Fruit fly (Drosophila melanogaster) whole organism, prepupa: ENCODE data around the gene ect.

Source experiments
- Blimp-1 ChIP-seq: fragments of 200-800 bp; sonication (Bioruptor generic); optimal IDR thresholded peaks from 3 replicates; lab custom pipeline; 2017; ENCODE audit warnings: missing biosample characterization, missing genetic modification characterization, mild to moderate bottlenecking, moderate library complexity, missing genetic modification reagents
- CG10631 ChIP-seq: fragments of 200-800 bp; sonication (Bioruptor generic); optimal IDR thresholded peaks from 2 replicates; lab custom pipeline; 2016; ENCODE audit warnings: missing biosample characterization, missing genetic modification characterization
- CG10669 ChIP-seq: fragments of 200-800 bp; sonication (Bioruptor generic); optimal IDR thresholded peaks from 3 replicates; lab custom pipeline; 2018; ENCODE audit warnings: missing biosample characterization, mild to moderate bottlenecking, missing genetic modification characterization, moderate library complexity
- CG11294 ChIP-seq: fragments of 200-800 bp; sonication (Bioruptor generic); IDR thresholded peaks from 2 replicates; pipeline ENCODE4 v1.3.6; 2022; ENCODE audit warnings: missing biosample characterization, missing genetic modification characterization
- CG11762 ChIP-seq: fragments of 200-800 bp; sonication (Bioruptor generic); optimal IDR thresholded peaks from 3 replicates; lab custom pipeline; 2016; ENCODE audit warnings: missing biosample characterization, missing genetic modification characterization; ENCODE audit not compliant: insufficient read depth
- CG11902 ChIP-seq: fragments of 200-800 bp; sonication (Bioruptor generic); optimal IDR thresholded peaks from 3 replicates; lab custom pipeline; 2016; ENCODE audit warnings: missing biosample characterization, missing genetic modification characterization
- CG15336 ChIP-seq: fragments of 200-800 bp; sonication (Bioruptor generic); IDR thresholded peaks from 2 replicates; pipeline ENCODE4 v1.3.6; 2022; ENCODE audit warnings: missing biosample characterization, missing genetic modification characterization
- CG1621 ChIP-seq: fragments of 200-800 bp; sonication (Bioruptor generic); optimal IDR thresholded peaks from 3 replicates; lab custom pipeline; 2018; ENCODE audit warnings: missing biosample characterization, mild to moderate bottlenecking, missing genetic modification characterization
- CG16779 ChIP-seq: fragments of 200-800 bp; sonication (Bioruptor generic); optimal IDR thresholded peaks from 3 replicates; lab custom pipeline; 2017; ENCODE audit warnings: missing biosample characterization, mild to moderate bottlenecking, missing genetic modification characterization
- CG3032 ChIP-seq: fragments of 200-800 bp; optimal IDR thresholded peaks from 2 replicates; lab custom pipeline; 2019; ENCODE audit warnings: missing biosample characterization, mild to moderate bottlenecking, missing genetic modification characterization, moderate library complexity
- CG31627 ChIP-seq: fragments of 200-800 bp; sonication (Bioruptor generic); optimal IDR thresholded peaks from 3 replicates; lab custom pipeline; 2016; ENCODE audit warnings: missing biosample characterization, missing genetic modification characterization
- CG32006 ChIP-seq: fragments of 200-800 bp; sonication (Bioruptor generic); optimal IDR thresholded peaks from 3 replicates; lab custom pipeline; 2017; ENCODE audit warnings: missing biosample characterization, mild to moderate bottlenecking, missing genetic modification characterization
- CG34406 ChIP-seq: fragments of 200-800 bp; sonication (Bioruptor generic); optimal IDR thresholded peaks from 3 replicates; lab custom pipeline; 2016; ENCODE audit warnings: missing biosample characterization, missing genetic modification characterization
- CG6163 ChIP-seq: fragments of 200-800 bp; sonication (Bioruptor generic); IDR thresholded peaks from 3 replicates; pipeline ENCODE4 v1.3.6; 2022; ENCODE audit warnings: missing biosample characterization, missing genetic modification characterization
- CG6854 ChIP-seq: fragments of 200-800 bp; sonication (Bioruptor generic); optimal IDR thresholded peaks from 2 replicates; lab custom pipeline; 2017; ENCODE audit warnings: missing biosample characterization, mild to moderate bottlenecking, missing genetic modification characterization
- CG8119 ChIP-seq: fragments of 200-800 bp; sonication (Bioruptor generic); IDR thresholded peaks from 3 replicates; pipeline ENCODE4 v1.3.6; 2022; ENCODE audit warnings: missing biosample characterization, missing genetic modification characterization
- CG8319 ChIP-seq: fragments of 200-800 bp; sonication (Bioruptor generic); optimal IDR thresholded peaks from 3 replicates; lab custom pipeline; 2016; ENCODE audit warnings: missing biosample characterization, missing genetic modification characterization
- CG8632 ChIP-seq: fragments of 200-800 bp; sonication (Bioruptor generic); optimal IDR thresholded peaks from 3 replicates; lab custom pipeline; 2016; ENCODE audit warnings: missing biosample characterization, missing genetic modification characterization
- CG9139 ChIP-seq: fragments of 200-800 bp; sonication (Bioruptor generic); optimal IDR thresholded peaks from 3 replicates; lab custom pipeline; 2017; ENCODE audit warnings: missing biosample characterization, mild to moderate bottlenecking, missing genetic modification characterization
- Eip75B ChIP-seq: fragments of 200-800 bp; sonication (Bioruptor generic); optimal IDR thresholded peaks from 3 replicates; lab custom pipeline; 2016; ENCODE audit warnings: missing biosample characterization, missing genetic modification characterization
- Eip78C ChIP-seq: fragments of 200-800 bp; sonication (Bioruptor generic); peaks from one replicate; lab custom pipeline; 2016; ENCODE audit warnings: missing biosample characterization, missing genetic modification characterization
- Eip93F ChIP-seq: fragments of 200-800 bp; sonication (Bioruptor generic); optimal IDR thresholded peaks from 2 replicates; lab custom pipeline; 2016; ENCODE audit warnings: missing biosample characterization, mild to moderate bottlenecking, missing genetic modification characterization
- Ets21C ChIP-seq: fragments of 200-800 bp; sonication (Bioruptor generic); optimal IDR thresholded peaks from 3 replicates; lab custom pipeline; 2016; ENCODE audit warnings: missing biosample characterization, missing genetic modification characterization
- Ets96B ChIP-seq: fragments of 200-800 bp; optimal IDR thresholded peaks from 2 replicates; lab custom pipeline; 2019; ENCODE audit warnings: missing biosample characterization, mild to moderate bottlenecking, missing genetic modification characterization, moderate library complexity
- Gug ChIP-seq: fragments of 200-800 bp; sonication (Bioruptor generic); IDR thresholded peaks from 2 replicates; pipeline ENCODE4 v1.3.6; 2022; ENCODE audit warnings: missing biosample characterization, missing genetic modification characterization
- Hr38 ChIP-seq: sonication (Bioruptor generic); optimal IDR thresholded peaks from 2 replicates; lab custom pipeline; 2016; ENCODE audit warnings: missing biosample characterization, missing genetic modification characterization
- Hr39 ChIP-seq: fragments of 200-800 bp; sonication (Bioruptor generic); optimal IDR thresholded peaks from 2 replicates; lab custom pipeline; 2016; ENCODE audit warnings: missing biosample characterization, missing genetic modification characterization
- Hr4 ChIP-seq: fragments of 200-800 bp; sonication (Bioruptor generic); optimal IDR thresholded peaks from 3 replicates; lab custom pipeline; 2016; ENCODE audit warnings: missing biosample characterization, missing genetic modification characterization
- Lpt ChIP-seq: fragments of 200-800 bp; sonication (Bioruptor generic); optimal IDR thresholded peaks from 3 replicates; lab custom pipeline; 2016; ENCODE audit warnings: missing biosample characterization, missing genetic modification characterization
- Met ChIP-seq: fragments of 200-800 bp; sonication (Bioruptor generic); optimal IDR thresholded peaks from 3 replicates; lab custom pipeline; 2016; ENCODE audit warnings: missing biosample characterization, missing genetic modification characterization
- OdsH ChIP-seq: fragments of 200-800 bp; sonication (Bioruptor generic); optimal IDR thresholded peaks from 3 replicates; lab custom pipeline; 2016; ENCODE audit warnings: missing biosample characterization, missing genetic modification characterization
- Sox102F ChIP-seq: fragments of 200-800 bp; sonication (Bioruptor generic); optimal IDR thresholded peaks from 2 replicates; lab custom pipeline; 2016; ENCODE audit warnings: missing biosample characterization, mild to moderate bottlenecking, missing genetic modification characterization
- Sox14 ChIP-seq: fragments of 200-800 bp; sonication (Bioruptor generic); optimal IDR thresholded peaks from 3 replicates; lab custom pipeline; 2016; ENCODE audit warnings: missing biosample characterization, missing genetic modification characterization
- Sox15 ChIP-seq: fragments of 200-800 bp; sonication (Bioruptor generic); optimal IDR thresholded peaks from 3 replicates; lab custom pipeline; 2016; ENCODE audit warnings: missing biosample characterization, missing genetic modification characterization
- achi ChIP-seq: fragments of 200-800 bp; sonication (Bioruptor generic); optimal IDR thresholded peaks from 3 replicates; lab custom pipeline; 2016; ENCODE audit warnings: missing biosample characterization, missing genetic modification characterization
- cyc ChIP-seq: fragments of 200-800 bp; sonication (Bioruptor generic); optimal IDR thresholded peaks from 3 replicates; lab custom pipeline; 2016; ENCODE audit warnings: missing biosample characterization, missing genetic modification characterization
- dac ChIP-seq: fragments of 200-800 bp; sonication (Bioruptor generic); optimal IDR thresholded peaks from 2 replicates; lab custom pipeline; 2017; ENCODE audit warnings: missing biosample characterization, mild to moderate bottlenecking, missing genetic modification characterization
- eg ChIP-seq: fragments of 200-800 bp; sonication (Bioruptor generic); IDR thresholded peaks from 3 replicates; pipeline ENCODE4 v1.3.6; 2022; ENCODE audit warnings: missing biosample characterization, missing genetic modification characterization
- fd59A ChIP-seq: fragments of 200-800 bp; sonication (Bioruptor generic); optimal IDR thresholded peaks from 2 replicates; lab custom pipeline; 2017; ENCODE audit warnings: missing biosample characterization, mild to moderate bottlenecking, missing genetic modification characterization, missing genetic modification reagents
- fd85E ChIP-seq: fragments of 200-800 bp; sonication (Bioruptor generic); optimal IDR thresholded peaks from 3 replicates; lab custom pipeline; 2016; ENCODE audit warnings: missing biosample characterization, missing genetic modification characterization
- fkh ChIP-seq: fragments of 200-800 bp; sonication (Bioruptor generic); optimal IDR thresholded peaks from 3 replicates; lab custom pipeline; 2017; ENCODE audit warnings: missing biosample characterization, mild to moderate bottlenecking, missing genetic modification characterization, moderate library complexity
- net ChIP-seq: fragments of 200-800 bp; sonication (Bioruptor generic); optimal IDR thresholded peaks from 3 replicates; lab custom pipeline; 2016; ENCODE audit warnings: missing biosample characterization, missing genetic modification characterization
- pdm3 ChIP-seq: fragments of 200-800 bp; sonication (Bioruptor generic); optimal IDR thresholded peaks from 3 replicates; lab custom pipeline; 2016; ENCODE audit warnings: missing biosample characterization, missing genetic modification characterization
- spab ChIP-seq: fragments of 200-800 bp; sonication (Bioruptor generic); optimal IDR thresholded peaks from 2 replicates; lab custom pipeline; 2017; ENCODE audit warnings: missing biosample characterization, mild to moderate bottlenecking, missing genetic modification characterization, missing genetic modification reagents
- svp ChIP-seq: fragments of 200-800 bp; sonication (Bioruptor generic); peaks from one replicate; lab custom pipeline; 2016; ENCODE audit warnings: missing biosample characterization, missing genetic modification characterization
- topi ChIP-seq: fragments of 200-800 bp; sonication (Bioruptor generic); optimal IDR thresholded peaks from 3 replicates; lab custom pipeline; 2016; ENCODE audit warnings: missing biosample characterization, missing genetic modification characterization

The ect gene

dm6 chr3L:10247121-10247520, 45.5 kb upstream of the ect start:
- TF ChIP-seq CG9139 (GFP tag; lab: Kevin White, UChicago) (peak; percentile 8), CG8632 (no peak)

dm6 chr3L:10246226-10246778, 44.7 kb upstream of the ect start:
- TF ChIP-seq CG8119 (GFP tag; lab: Robert Waterston, UW) (no peak), Sox14 (GFP tag; lab: Kevin White, UChicago) (no peak), Eip78C (GFP tag; lab: Kevin White, UChicago) (no peak), CG6163 (no peak), fd85E (GFP tag; lab: Kevin White, UChicago) (no peak), CG1621 (tag; lab: Kevin White, UChicago) (no peak), dac (GFP tag; lab: Kevin White, UChicago) (no peak)

dm6 chr3L:10244606-10245005, 43.0 kb upstream of the ect start, which contains the start of gene Or67c:
TSS of gene Or67c (minus strand) at chr3L:10244706.
- TF ChIP-seq svp (no peak), CG6854 (no peak), achi (no peak), CG11902 (GFP tag; lab: Kevin White, UChicago) (no peak), Eip93F (GFP tag; lab: Kevin White, UChicago) (no peak), CG8119 (GFP tag; lab: Robert Waterston, UW) (no peak), cyc (GFP tag; lab: Kevin White, UChicago) (no peak)

dm6 chr3L:10242243-10242642, 40.6 kb upstream of the ect start:
- TF ChIP-seq CG11902 (GFP tag; lab: Kevin White, UChicago) = no peak
- peak; percentile 5 for TF ChIP-seq Hr39 (GFP tag; lab: Kevin White, UChicago)
- TF ChIP-seq Met (GFP tag; lab: Kevin White, UChicago) = peak; percentile 21
- no peak for TF ChIP-seq CG10669 (GFP tag; lab: Kevin White, UChicago)
- no peak for TF ChIP-seq Ets96B (tag; lab: Kevin White, UChicago)
- TF ChIP-seq pdm3 (GFP tag; lab: Kevin White, UChicago) = no peak
- TF ChIP-seq Lpt (GFP tag; lab: Kevin White, UChicago) = no peak
- peak; percentile 3 for TF ChIP-seq Sox15 (GFP tag; lab: Kevin White, UChicago)
- no peak for TF ChIP-seq Blimp-1 (GFP tag; lab: Kevin White, UChicago)
- peak; percentile 46 for TF ChIP-seq CG8632
- peak; percentile 8 for TF ChIP-seq CG31627 (GFP tag; lab: Kevin White, UChicago)
- TF ChIP-seq CG34406 = peak; percentile 48
- peak; percentile 47; the same call in 1 of the 2 replicates for TF ChIP-seq CG15336
- peak; percentile 3 for TF ChIP-seq CG9139 (GFP tag; lab: Kevin White, UChicago)
- peak; percentile 16 for TF ChIP-seq Hr4 (GFP tag; lab: Kevin White, UChicago)
- TF ChIP-seq fkh (GFP tag; lab: Kevin White, UChicago) = no peak
- no peak for TF ChIP-seq topi
- TF ChIP-seq spab = no peak
- TF ChIP-seq Ets21C (GFP tag; lab: Kevin White, UChicago) = no peak
- no peak for TF ChIP-seq CG16779 (tag; lab: Kevin White, UChicago)
- peak; percentile 66; the same call in 2 of the 3 replicates for TF ChIP-seq CG8119 (GFP tag; lab: Robert Waterston, UW)
- no peak for TF ChIP-seq eg
- TF ChIP-seq Eip75B (GFP tag; lab: Kevin White, UChicago) = no peak
- peak; percentile 43 for TF ChIP-seq OdsH (GFP tag; lab: Kevin White, UChicago)
- no peak for TF ChIP-seq dac (GFP tag; lab: Kevin White, UChicago)
- no peak for TF ChIP-seq CG8319 (GFP tag; lab: Kevin White, UChicago)
- TF ChIP-seq Hr38 = no peak
- TF ChIP-seq CG3032 (tag; lab: Kevin White, UChicago) = peak; percentile 39
- peak; percentile 51 for TF ChIP-seq CG32006
- TF ChIP-seq net (GFP tag; lab: Kevin White, UChicago) = no peak
- no peak for TF ChIP-seq CG11294 (GFP tag; lab: Robert Waterston, UW)
- TF ChIP-seq CG10631 (GFP tag; lab: Kevin White, UChicago) = peak; percentile 50
- no peak for TF ChIP-seq fd59A
- peak; percentile 41 for TF ChIP-seq svp
- no peak for TF ChIP-seq Sox102F (GFP tag; lab: Kevin White, UChicago)
- TF ChIP-seq CG1621 (tag; lab: Kevin White, UChicago) = no peak
- no peak for TF ChIP-seq fd85E (GFP tag; lab: Kevin White, UChicago)
- TF ChIP-seq Gug (GFP tag; lab: Robert Waterston, UW) = no peak
- no peak for TF ChIP-seq CG11762
